Fruit fly (Drosophila melanogaster) whole organism, embryonic: ENCODE data around the gene CG42393.

Experiments used
- Blimp-1 ChIP-seq: fragments of 200-800 bp; sonication (Bioruptor generic); optimal IDR thresholded peaks from 3 replicates; lab custom pipeline; 2018; ENCODE audit warnings: missing biosample characterization, missing genetic modification characterization, mild to moderate bottlenecking, moderate library complexity, missing genetic modification reagents
- C15 ChIP-seq: fragments of 200-800 bp; sonication (Bioruptor generic); IDR thresholded peaks from 3 replicates; pipeline ENCODE4 v1.3.6; 2022; ENCODE audit warnings: missing biosample characterization, missing genetic modification characterization
- CG10543 ChIP-seq: fragments of 200-800 bp; sonication (Bioruptor generic); optimal IDR thresholded peaks from 3 replicates; lab custom pipeline; 2017; ENCODE audit warnings: missing biosample characterization, mild to moderate bottlenecking, missing genetic modification characterization, moderate library complexity
- CG11456 ChIP-seq: fragments of 200-800 bp; sonication (Bioruptor generic); IDR thresholded peaks from 3 replicates; pipeline ENCODE4 v1.3.6; 2022; ENCODE audit warnings: missing biosample characterization, missing genetic modification characterization
- CG12659 ChIP-seq: fragments of 200-800 bp; sonication (Bioruptor generic); optimal IDR thresholded peaks from 3 replicates; lab custom pipeline; 2017; ENCODE audit warnings: mild to moderate bottlenecking, missing biosample characterization, missing genetic modification reagents, missing genetic modification characterization
- CG12769 ChIP-seq: fragments of 200-800 bp; sonication (Bioruptor generic); optimal IDR thresholded peaks from 2 replicates; lab custom pipeline; 2019; ENCODE audit warnings: missing biosample characterization, mild to moderate bottlenecking, missing genetic modification characterization, moderate library complexity
- CG13775 ChIP-seq: fragments of 200-800 bp; sonication (Bioruptor generic); optimal IDR thresholded peaks from 3 replicates; lab custom pipeline; 2017; ENCODE audit warnings: missing biosample characterization, mild to moderate bottlenecking, missing genetic modification characterization
- CG13894 ChIP-seq: fragments of 200-800 bp; sonication (Bioruptor generic); optimal IDR thresholded peaks from 3 replicates; lab custom pipeline; 2018; ENCODE audit warnings: missing biosample characterization, mild to moderate bottlenecking, missing genetic modification characterization, moderate library complexity
- CG15601 ChIP-seq: fragments of 200-800 bp; sonication (Bioruptor generic); optimal IDR thresholded peaks from 3 replicates; lab custom pipeline; 2019; ENCODE audit warnings: missing biosample characterization, mild to moderate bottlenecking, missing genetic modification characterization, moderate library complexity
- CG16863 ChIP-seq: fragments of 200-800 bp; sonication (Bioruptor generic); optimal IDR thresholded peaks from 3 replicates; lab custom pipeline; 2016; ENCODE audit warnings: missing biosample characterization, missing genetic modification characterization
- CG17328 ChIP-seq: fragments of 200-800 bp; sonication (Bioruptor generic); IDR thresholded peaks from 2 replicates; pipeline ENCODE4 v1.3.6; 2022; ENCODE audit warnings: missing biosample characterization, missing genetic modification characterization
- CG32772 ChIP-seq: fragments of 200-800 bp; sonication (Bioruptor generic); IDR thresholded peaks from 2 replicates; pipeline ENCODE4 v1.3.6; 2022; ENCODE audit warnings: missing biosample characterization, missing genetic modification characterization
- CG34224 ChIP-seq: fragments of 200-800 bp; sonication (Bioruptor generic); IDR thresholded peaks from 3 replicates; pipeline ENCODE4 v1.3.6; 2022; ENCODE audit warnings: missing biosample characterization, missing genetic modification characterization; ENCODE audit not compliant: partially characterized antibody
- CG4707 ChIP-seq: fragments of 200-800 bp; sonication (Bioruptor generic); optimal IDR thresholded peaks from 2 replicates; lab custom pipeline; 2018; ENCODE audit warnings: missing biosample characterization, mild to moderate bottlenecking, missing genetic modification characterization, moderate library complexity
- CG7271 ChIP-seq: fragments of 200-800 bp; sonication (Bioruptor generic); optimal IDR thresholded peaks from 2 replicates; lab custom pipeline; 2018; ENCODE audit warnings: missing biosample characterization, mild to moderate bottlenecking, missing genetic modification characterization, moderate library complexity
- CG7987 ChIP-seq: fragments of 200-800 bp; sonication (Bioruptor generic); optimal IDR thresholded peaks from 2 replicates; lab custom pipeline; 2018; ENCODE audit warnings: missing biosample characterization, mild to moderate bottlenecking, missing genetic modification characterization, moderate library complexity
- CG8290 ChIP-seq, 3 experiments: fragments of 200-800 bp; sonication (Bioruptor generic); optimal IDR thresholded peaks; 2 replicates each; lab custom pipeline; 2016 to 2019; ENCODE audit warnings: missing biosample characterization in 3 of 3, missing genetic modification characterization in 3 of 3, mild to moderate bottlenecking in 2 of 3, moderate library complexity in 1 of 3
- CG8388 ChIP-seq: fragments of 200-800 bp; sonication (Bioruptor generic); optimal IDR thresholded peaks from 2 replicates; lab custom pipeline; 2019; ENCODE audit warnings: missing biosample characterization, mild to moderate bottlenecking, missing genetic modification characterization, moderate library complexity
- CG8944 ChIP-seq: fragments of 200-800 bp; sonication (Bioruptor generic); optimal IDR thresholded peaks from 3 replicates; lab custom pipeline; 2016; ENCODE audit warnings: missing biosample characterization, missing genetic modification characterization
- CoRest ChIP-seq: fragments of 200-800 bp; sonication (Bioruptor generic); optimal IDR thresholded peaks from 3 replicates; lab custom pipeline; 2018; ENCODE audit warnings: missing biosample characterization, mild to moderate bottlenecking, missing genetic modification characterization, moderate library complexity
- Dbx ChIP-seq: fragments of 200-800 bp; sonication (Bioruptor generic); IDR thresholded peaks from 3 replicates; pipeline ENCODE4 v1.3.6; 2022; ENCODE audit warnings: missing biosample characterization, missing genetic modification characterization
- Dip2 ChIP-seq: fragments of 200-800 bp; sonication (Bioruptor generic); IDR thresholded peaks from 2 replicates; pipeline ENCODE4 v1.3.6; 2022; ENCODE audit warnings: missing biosample characterization, missing genetic modification characterization
- Dip3 ChIP-seq: fragments of 200-800 bp; sonication (Bioruptor generic); optimal IDR thresholded peaks from 3 replicates; lab custom pipeline; 2016; ENCODE audit warnings: missing biosample characterization, missing genetic modification characterization
- Drgx ChIP-seq: fragments of 200-800 bp; sonication (Bioruptor generic); IDR thresholded peaks from 2 replicates; pipeline ENCODE4 v1.3.6; 2022; ENCODE audit warnings: missing biosample characterization, missing genetic modification characterization
- Hmx ChIP-seq: fragments of 200-800 bp; sonication (Bioruptor generic); optimal IDR thresholded peaks from 2 replicates; lab custom pipeline; 2016; ENCODE audit warnings: missing biosample characterization, missing genetic modification characterization
- Hr3 ChIP-seq: fragments of 200-800 bp; sonication (Bioruptor generic); optimal IDR thresholded peaks from 3 replicates; lab custom pipeline; 2016; ENCODE audit warnings: missing biosample characterization, missing genetic modification characterization
- Lim3 ChIP-seq: fragments of 200-800 bp; sonication (Bioruptor generic); IDR thresholded peaks from 2 replicates; pipeline ENCODE4 v1.3.6; 2022; ENCODE audit warnings: missing biosample characterization, missing genetic modification characterization
- Nf-YB ChIP-seq: fragments of 200-800 bp; sonication (Bioruptor generic); optimal IDR thresholded peaks from 3 replicates; lab custom pipeline; 2019; ENCODE audit warnings: missing biosample characterization, mild to moderate bottlenecking, missing genetic modification characterization, moderate library complexity
- Poxn ChIP-seq: fragments of 200-800 bp; sonication (Bioruptor generic); IDR thresholded peaks from 2 replicates; pipeline ENCODE4 v1.3.6; 2022; ENCODE audit warnings: missing biosample characterization, missing genetic modification characterization
- Sin3A ChIP-seq: fragments of >200 bp; optimal IDR thresholded peaks from 2 replicates; lab custom pipeline; 2018
- Ssrp ChIP-seq: fragments of 200-800 bp; sonication (Bioruptor generic); optimal IDR thresholded peaks from 2 replicates; lab custom pipeline; 2018; ENCODE audit warnings: missing biosample characterization, mild to moderate bottlenecking, missing genetic modification characterization, moderate library complexity
- amos ChIP-seq: fragments of 200-800 bp; sonication (Bioruptor generic); IDR thresholded peaks from 2 replicates; pipeline ENCODE4 v1.3.6; 2022; ENCODE audit warnings: missing biosample characterization, missing genetic modification characterization; ENCODE audit not compliant: partially characterized antibody
- ap ChIP-seq: fragments of 200-800 bp; sonication (Bioruptor generic); IDR thresholded peaks from 2 replicates; pipeline ENCODE4 v1.3.6; 2022; ENCODE audit warnings: missing biosample characterization, missing genetic modification characterization
- bowl ChIP-seq: fragments of 200-800 bp; sonication (Bioruptor generic); IDR thresholded peaks from 2 replicates; pipeline ENCODE4 v1.3.6; 2022; ENCODE audit warnings: missing biosample characterization, missing genetic modification characterization
- dati ChIP-seq: fragments of 200-800 bp; sonication (Bioruptor generic); IDR thresholded peaks from 2 replicates; pipeline ENCODE4 v1.3.6; 2022; ENCODE audit warnings: missing biosample characterization, missing genetic modification characterization
- dpn ChIP-seq, 2 experiments: fragments of 200-800 bp; sonication (Bioruptor generic); optimal IDR thresholded peaks; 3 replicates each; lab custom pipeline; 2016; ENCODE audit warnings: missing biosample characterization in 2 of 2, missing genetic modification characterization in 2 of 2
- gsb ChIP-seq: fragments of 200-800 bp; sonication (Bioruptor generic); IDR thresholded peaks from 2 replicates; pipeline ENCODE4 v1.3.6; 2022; ENCODE audit warnings: missing biosample characterization, missing genetic modification characterization
- gt ChIP-seq: fragments of 200-800 bp; sonication (Bioruptor generic); IDR thresholded peaks from 2 replicates; pipeline ENCODE4 v1.3.6; 2022; ENCODE audit warnings: missing biosample characterization, missing genetic modification characterization
- her ChIP-seq: fragments of 200-800 bp; sonication (Bioruptor generic); optimal IDR thresholded peaks from 2 replicates; lab custom pipeline; 2016; ENCODE audit warnings: missing biosample characterization, missing genetic modification characterization
- inv ChIP-seq: fragments of 200-800 bp; sonication (Bioruptor generic); IDR thresholded peaks from 2 replicates; pipeline ENCODE4 v1.3.6; 2022; ENCODE audit warnings: missing biosample characterization, missing genetic modification characterization; ENCODE audit not compliant: partially characterized antibody
- lab ChIP-seq: fragments of 200-800 bp; sonication (Bioruptor generic); optimal IDR thresholded peaks from 3 replicates; lab custom pipeline; 2017; ENCODE audit warnings: missing biosample characterization, missing genetic modification characterization, mild to moderate bottlenecking, moderate library complexity, missing genetic modification reagents
- oc ChIP-seq: fragments of 200-800 bp; sonication (Bioruptor generic); optimal IDR thresholded peaks from 2 replicates; lab custom pipeline; 2018; ENCODE audit warnings: missing biosample characterization, mild to moderate bottlenecking, missing genetic modification characterization, moderate library complexity
- odd ChIP-seq: fragments of 200-800 bp; sonication (Bioruptor generic); optimal IDR thresholded peaks from 2 replicates; lab custom pipeline; 2017; ENCODE audit warnings: missing biosample characterization, mild to moderate bottlenecking, missing genetic modification characterization
- pnt ChIP-seq: fragments of 200-800 bp; sonication (Bioruptor generic); optimal IDR thresholded peaks from 3 replicates; lab custom pipeline; 2016; ENCODE audit warnings: missing biosample characterization, missing genetic modification characterization
- prd ChIP-seq, 3 experiments: fragments of >200 bp in 2 of 3; fragments of 200-800 bp in 1 of 3; sonication (Bioruptor generic) in 1 of 3; optimal IDR thresholded peaks in 2 of 3; IDR thresholded peaks in 1 of 3; 2 replicates in 2 of 3; 3 replicates in 1 of 3; pipeline versions ENCODE4 v1.3.6 to Lab custom; 2017 to 2022; ENCODE audit warnings: missing biosample characterization in 1 of 3, missing genetic modification characterization in 1 of 3
- sd ChIP-seq: fragments of 200-800 bp; sonication (Bioruptor generic); optimal IDR thresholded peaks from 3 replicates; lab custom pipeline; 2018; ENCODE audit warnings: missing biosample characterization, mild to moderate bottlenecking, missing genetic modification characterization, moderate library complexity
- sug ChIP-seq: fragments of 200-800 bp; optimal IDR thresholded peaks from 2 replicates; lab custom pipeline; 2019; ENCODE audit warnings: missing biosample characterization, mild to moderate bottlenecking, missing genetic modification characterization, moderate library complexity
- tll ChIP-seq, 2 experiments: fragments of 200-800 bp in 1 of 2; fragments of >200 bp in 1 of 2; sonication (Bioruptor generic) in 1 of 2; optimal IDR thresholded peaks; 2 replicates each; lab custom pipeline; 2017 to 2019; ENCODE audit warnings: missing biosample characterization in 2 of 2, missing genetic modification characterization in 2 of 2, mild to moderate bottlenecking in 1 of 2, moderate library complexity in 1 of 2
- ttk ChIP-seq: fragments of 200-800 bp; sonication (Bioruptor generic); IDR thresholded peaks from 2 replicates; pipeline ENCODE4 v2.1.2; 2022; ENCODE audit warnings: missing biosample characterization, missing genetic modification characterization
- unc-4 ChIP-seq: fragments of 200-800 bp; sonication (Bioruptor generic); IDR thresholded peaks from 2 replicates; pipeline ENCODE4 v1.3.6; 2022; ENCODE audit warnings: missing biosample characterization, missing genetic modification characterization; ENCODE audit not compliant: partially characterized antibody

CG42393 gene

dm6 chr3L:18023622-18024021, 18.9 kb upstream of the CG42393 start (continued):
- TF ChIP-seq prd (optimal IDR thresholded peaks at IDR 0.05; lab: Kevin White, UChicago) (no peak), prd (GFP tag; IDR thresholded peaks at IDR 0.05; lab: Robert Waterston, UW) (no peak), odd (GFP tag; lab: Kevin White, UChicago) (no peak), CG8290 (GFP tag; optimal IDR thresholded peaks at IDR 0.05; lab: Kevin White, UChicago) (no peak), CG8290 (tag; optimal IDR thresholded peaks at IDR 0.05; lab: Kevin White, UChicago) (peak in 1 of 2 experiments; percentile 51), CG12659 (GFP tag; lab: Kevin White, UChicago) (no peak), Drgx (GFP tag; lab: Robert Waterston, UW) (0 out of 2 replicates have a peak, but pooled peaks have one; percentile 15), unc-4 (GFP tag; lab: Robert Waterston, UW) (no peak), CG11456 (GFP tag; lab: Robert Waterston, UW) (no peak), sug (peak; percentile 71), Poxn (no peak), Sin3A (lab: Kevin White, UChicago) (no peak), pnt (GFP tag; lab: Kevin White, UChicago) (no peak), CG7987 (GFP tag; lab: Kevin White, UChicago) (no peak), Hmx (GFP tag; lab: Kevin White, UChicago) (no peak), CG16863 (no peak), oc (tag; lab: Kevin White, UChicago) (no peak), CG12769 (peak; percentile 20), CG17328 (GFP tag; lab: Robert Waterston, UW) (no peak), gsb (GFP tag; lab: Robert Waterston, UW) (no peak), dpn (GFP tag; optimal IDR thresholded peaks at IDR 0.05; lab: Kevin White, UChicago) (no peak), dati (no peak), Dip2 (GFP tag; lab: Robert Waterston, UW) (no peak), CG4707 (GFP tag; lab: Kevin White, UChicago) (no peak), Lim3 (GFP tag; lab: Robert Waterston, UW) (no peak), C15 (GFP tag; lab: Robert Waterston, UW) (no peak), tll (GFP tag; optimal IDR thresholded peaks at IDR 0.05; lab: Kevin White, UChicago) (no peak), CG34224 (GFP tag; lab: Robert Waterston, UW) (no peak), CoRest (no peak), ttk (GFP tag; lab: Robert Waterston, UW) (no peak), her (GFP tag; lab: Kevin White, UChicago) (no peak), CG13894 (tag; lab: Kevin White, UChicago) (peak; percentile 64), CG7271 (tag; lab: Kevin White, UChicago) (no peak), lab (GFP tag; lab: Kevin White, UChicago) (no peak), Nf-YB (GFP tag; lab: Kevin White, UChicago) (peak; percentile 90), CG32772 (no peak), bowl (GFP tag; lab: Robert Waterston, UW) (no peak), ap (GFP tag; lab: Robert Waterston, UW) (no peak), Blimp-1 (GFP tag; lab: Kevin White, UChicago) (peak; percentile 22), CG15601 (no peak), Ssrp (tag; lab: Kevin White, UChicago) (no peak), amos (GFP tag; lab: Robert Waterston, UW) (no peak), gt (GFP tag; lab: Robert Waterston, UW) (no peak), inv (GFP tag; lab: Robert Waterston, UW) (no peak), sd (peak; percentile 68), CG8944 (GFP tag; lab: Kevin White, UChicago) (no peak), Dip3 (GFP tag; lab: Kevin White, UChicago) (no peak), CG13775 (no peak), Dbx (GFP tag; lab: Robert Waterston, UW) (no peak), CG10543 (GFP tag; lab: Kevin White, UChicago) (peak; percentile 39), Hr3 (GFP tag; lab: Kevin White, UChicago) (no peak), CG8388 (no peak)
